Worm (Caenorhabditis elegans) whole organism, mixed stage, embryonic: ENCODE results near the gene K12H6.2.
A peak's percentile ranks its signal among the peaks of the same experiment; 100 is the strongest.

ENCODE experiments used
- M03D4.4 ChIP-seq: sonication (generic microtip); optimal IDR thresholded peaks from 2 replicates; lab custom pipeline; 2017; ENCODE audit warnings: mild to moderate bottlenecking, missing genetic modification characterization, missing compliant biosample characterization
- bed-3 ChIP-seq: fragments of 200-800 bp; sonication (Bioruptor generic); optimal IDR thresholded peaks from 3 replicates; lab custom pipeline; 2018; ENCODE audit warnings: mild to moderate bottlenecking, missing genetic modification characterization, moderate library complexity, missing compliant biosample characterization
- blmp-1 ChIP-seq: fragments of 150-350 bp; optimal IDR thresholded peaks from 2 replicates; lab custom pipeline; 2014; ENCODE audit warnings: missing biosample characterization, missing genetic modification characterization
- ceh-39 ChIP-seq: fragments of 150-350 bp; optimal IDR thresholded peaks from 2 replicates; lab custom pipeline; 2014; ENCODE audit warnings: missing biosample characterization, missing genetic modification characterization
- ceh-43 ChIP-seq: fragments of 200-800 bp; sonication (Bioruptor generic); optimal IDR thresholded peaks from 2 replicates; lab custom pipeline; 2018; ENCODE audit warnings: mild to moderate bottlenecking, missing genetic modification characterization, moderate library complexity, missing compliant biosample characterization
- ces-1 ChIP-seq: fragments of 150-350 bp; optimal IDR thresholded peaks from 2 replicates; lab custom pipeline; 2014; ENCODE audit warnings: missing biosample characterization, missing genetic modification reagents, missing genetic modification characterization
- cnd-1 ChIP-seq: fragments of 200-800 bp; sonication (Bioruptor generic); optimal IDR thresholded peaks from 2 replicates; lab custom pipeline; 2018; ENCODE audit warnings: mild to moderate bottlenecking, missing genetic modification characterization, missing compliant biosample characterization
- drap-1 ChIP-seq: fragments of 200-800 bp; sonication (Bioruptor generic); optimal IDR thresholded peaks from 3 replicates; lab custom pipeline; 2018; ENCODE audit warnings: mild to moderate bottlenecking, missing genetic modification characterization, missing compliant biosample characterization
- elt-1 ChIP-seq: sonication (generic microtip); optimal IDR thresholded peaks from 2 replicates; lab custom pipeline; 2017; ENCODE audit warnings: missing genetic modification characterization, mild to moderate bottlenecking, missing compliant biosample characterization, antibody characterized with exemption, moderate library complexity, borderline replicate concordance; ENCODE audit not compliant: insufficient read depth
- elt-3 ChIP-seq: fragments of 150-350 bp; optimal IDR thresholded peaks from 2 replicates; lab custom pipeline; 2014; ENCODE audit warnings: missing biosample characterization, missing genetic modification characterization
- flh-1 ChIP-seq: fragments of 200-800 bp; sonication (Bioruptor generic); optimal IDR thresholded peaks from 2 replicates; lab custom pipeline; 2018; ENCODE audit warnings: mild to moderate bottlenecking, missing genetic modification characterization, moderate library complexity, missing compliant biosample characterization
- ham-2 ChIP-seq: fragments of 200-800 bp; sonication (Bioruptor generic); optimal IDR thresholded peaks from 2 replicates; lab custom pipeline; 2018; ENCODE audit warnings: mild to moderate bottlenecking, missing genetic modification characterization, missing compliant biosample characterization
- hlh-1 ChIP-seq: fragments of 150-350 bp; optimal IDR thresholded peaks from 2 replicates; lab custom pipeline; 2014; ENCODE audit warnings: missing biosample characterization, missing genetic modification reagents, missing genetic modification characterization
- lin-32 ChIP-seq: fragments of 200-800 bp; sonication (Bioruptor generic); optimal IDR thresholded peaks from 2 replicates; lab custom pipeline; 2018; ENCODE audit warnings: mild to moderate bottlenecking, missing genetic modification characterization, missing compliant biosample characterization
- lsy-2 ChIP-seq: fragments of 150-350 bp; optimal IDR thresholded peaks from 2 replicates; lab custom pipeline; 2014; ENCODE audit warnings: missing biosample characterization, missing genetic modification characterization
- mab-5 ChIP-seq: fragments of 150-350 bp; optimal IDR thresholded peaks from 2 replicates; lab custom pipeline; 2014; ENCODE audit warnings: missing biosample characterization, missing genetic modification characterization
- mep-1 ChIP-seq: fragments of 150-350 bp; optimal IDR thresholded peaks from 2 replicates; lab custom pipeline; 2017; ENCODE audit warnings: missing biosample characterization, missing genetic modification reagents, missing genetic modification characterization, inconsistent platforms
- mls-2 ChIP-seq: sonication (generic microtip); optimal IDR thresholded peaks from 2 replicates; lab custom pipeline; 2016; ENCODE audit warnings: mild to moderate bottlenecking, missing genetic modification characterization, moderate library complexity, missing compliant biosample characterization
- nhr-12 ChIP-seq: fragments of 150-350 bp; optimal IDR thresholded peaks from 2 replicates; lab custom pipeline; 2014; ENCODE audit warnings: missing biosample characterization, missing genetic modification characterization
- nhr-2 ChIP-seq: fragments of 150-350 bp; optimal IDR thresholded peaks from 2 replicates; lab custom pipeline; 2014; ENCODE audit warnings: missing biosample characterization, missing genetic modification characterization
- nhr-237 ChIP-seq: fragments of 150-350 bp; optimal IDR thresholded peaks from 2 replicates; lab custom pipeline; 2014; ENCODE audit warnings: missing biosample characterization, missing genetic modification characterization
- nhr-28 ChIP-seq: fragments of 150-350 bp; optimal IDR thresholded peaks from 2 replicates; lab custom pipeline; 2014; ENCODE audit warnings: missing biosample characterization, missing genetic modification characterization
- nhr-76 ChIP-seq: sonication (generic microtip); optimal IDR thresholded peaks from 2 replicates; lab custom pipeline; 2017; ENCODE audit warnings: missing biosample characterization, missing genetic modification characterization
- pha-4 ChIP-seq: fragments of 150-350 bp; optimal IDR thresholded peaks from 2 replicates; lab custom pipeline; 2018; ENCODE audit warnings: missing biosample characterization, missing genetic modification reagents, missing genetic modification characterization
- sem-2 ChIP-seq: fragments of 200-800 bp; sonication (Bioruptor generic); optimal IDR thresholded peaks from 2 replicates; lab custom pipeline; 2018; ENCODE audit warnings: mild to moderate bottlenecking, missing genetic modification characterization, missing compliant biosample characterization
- sptf-1 ChIP-seq: sonication (generic microtip); optimal IDR thresholded peaks from 2 replicates; lab custom pipeline; 2017; ENCODE audit warnings: mild to moderate bottlenecking, missing genetic modification characterization, moderate library complexity, missing compliant biosample characterization
- tbx-8 ChIP-seq: fragments of 200-800 bp; sonication (Bioruptor generic); optimal IDR thresholded peaks from 2 replicates; lab custom pipeline; 2018; ENCODE audit warnings: mild to moderate bottlenecking, missing genetic modification characterization, moderate library complexity, missing compliant biosample characterization
- unc-120 ChIP-seq: sonication (generic microtip); optimal IDR thresholded peaks from 2 replicates; lab custom pipeline; 2017; ENCODE audit warnings: missing genetic modification characterization, missing compliant biosample characterization; ENCODE audit not compliant: poor library complexity, severe bottlenecking
- unc-39 ChIP-seq: fragments of 150-350 bp; optimal IDR thresholded peaks from 2 replicates; lab custom pipeline; 2014; ENCODE audit warnings: missing biosample characterization, missing genetic modification characterization
- unc-62 ChIP-seq: fragments of 150-350 bp; optimal IDR thresholded peaks from 2 replicates; lab custom pipeline; 2014; ENCODE audit warnings: missing biosample characterization, missing genetic modification reagents, missing genetic modification characterization
- zip-8 ChIP-seq: fragments of 150-350 bp; optimal IDR thresholded peaks from 2 replicates; lab custom pipeline; 2014; ENCODE audit warnings: missing biosample characterization, missing genetic modification characterization
- ztf-11 ChIP-seq: fragments of 150-350 bp; optimal IDR thresholded peaks from 2 replicates; lab custom pipeline; 2014; ENCODE audit warnings: missing biosample characterization, missing genetic modification characterization

K12H6.2 gene

ce11 chrII:2841529-2841928 lies 26.2 kb upstream of the K12H6.2 start, which contains the start of gene Y110A2AL.6:
Y110A2AL.6 (minus strand) TSS chrII:2841629.
- no peak for TF ChIP-seq mep-1
- TF ChIP-seq, all 35 proteins: peak for 0

- peak; percentile 12 for TF ChIP-seq elt-1 (tag; lab: Kevin White, UChicago)
Observed at ce11 chrII:2839004-2839403, 23.7 kb upstream of the K12H6.2 start, which contains the start of gene Y110A2AL.4. Y110A2AL.4 (plus strand) TSS chrII:2839304.

ce11 chrII:2836853-2837252 lies 21.5 kb upstream of the K12H6.2 start, which contains the start of gene K12H6.7:
K12H6.7 (minus strand) TSS chrII:2836953.
- TF ChIP-seq sptf-1 (tag; lab: Kevin White, UChicago) (no peak), blmp-1 (no peak), mls-2 (no peak), sem-2 (GFP tag; lab: Kevin White, UChicago) (no peak), nhr-76 (tag; lab: Kevin White, UChicago) (no peak), nhr-28 (tag; lab: Kevin White, UChicago) (no peak), pha-4 (no peak), tbx-8 (GFP tag; lab: Kevin White, UChicago) (no peak), drap-1 (GFP tag; lab: Kevin White, UChicago) (no peak), lsy-2 (tag; lab: Kevin White, UChicago) (no peak), ceh-39 (tag; lab: Kevin White, UChicago) (no peak), unc-62 (no peak), flh-1 (GFP tag; lab: Kevin White, UChicago) (no peak), mep-1 (no peak), unc-39 (tag; lab: Kevin White, UChicago) (no peak), bed-3 (no peak), ham-2 (no peak), elt-3 (no peak)

- no peak for TF ChIP-seq nhr-12
- peak; percentile 8 for TF ChIP-seq ces-1 (GFP tag; lab: Kevin White, UChicago)
- TF ChIP-seq ceh-43 (GFP tag; lab: Kevin White, UChicago): no peak
- TF ChIP-seq mab-5 (tag; lab: Kevin White, UChicago): no peak
- no peak for TF ChIP-seq M03D4.4 (tag; lab: Kevin White, UChicago)
- TF ChIP-seq unc-120 (tag; lab: Kevin White, UChicago): no peak
- TF ChIP-seq, all 35 proteins: peak for 1
Observed at ce11 chrII:2834105-2834504, 18.8 kb upstream of the K12H6.2 start.

ce11 chrII:2832539-2832938 lies 17.2 kb upstream of the K12H6.2 start:
- no peak for TF ChIP-seq ztf-11 (tag; lab: Kevin White, UChicago)
- TF ChIP-seq hlh-1 (tag; lab: Kevin White, UChicago): peak; percentile 81
- peak; percentile 52 for TF ChIP-seq nhr-12
- TF ChIP-seq sptf-1 (tag; lab: Kevin White, UChicago): no peak
- TF ChIP-seq bed-3: no peak
- TF ChIP-seq unc-120 (tag; lab: Kevin White, UChicago): no peak
- TF ChIP-seq nhr-28 (tag; lab: Kevin White, UChicago): no peak
- peak; percentile 34 for TF ChIP-seq mls-2
- TF ChIP-seq elt-1 (tag; lab: Kevin White, UChicago): no peak
- TF ChIP-seq ceh-43 (GFP tag; lab: Kevin White, UChicago): peak; percentile 61
- TF ChIP-seq ces-1 (GFP tag; lab: Kevin White, UChicago): no peak
- peak; percentile 52 for TF ChIP-seq ceh-39 (tag; lab: Kevin White, UChicago)
- TF ChIP-seq mab-5 (tag; lab: Kevin White, UChicago): no peak
- no peak for TF ChIP-seq mep-1
- no peak for TF ChIP-seq nhr-2 (tag; lab: Kevin White, UChicago)

ce11 chrII:2832098-2832497 lies 16.8 kb upstream of the K12H6.2 start:
- TF ChIP-seq hlh-1 (tag; lab: Kevin White, UChicago) (peak; percentile 1), ceh-39 (tag; lab: Kevin White, UChicago) (no peak)
- TF ChIP-seq, all 35 proteins: peak for 1

ce11 chrII:2831173-2831572 lies 15.8 kb upstream of the K12H6.2 start, which contains the start of gene K12H6.6:
K12H6.6 (minus strand) TSS chrII:2831233.
- no peak for TF ChIP-seq mep-1
- no peak for TF ChIP-seq unc-62
- no peak for TF ChIP-seq cnd-1 (tag; lab: Kevin White, UChicago)
- TF ChIP-seq nhr-237 (tag; lab: Kevin White, UChicago): no peak
- TF ChIP-seq elt-1 (tag; lab: Kevin White, UChicago): no peak
- no peak for TF ChIP-seq unc-120 (tag; lab: Kevin White, UChicago)
- no peak for TF ChIP-seq blmp-1
- TF ChIP-seq bed-3: no peak
- TF ChIP-seq ceh-39 (tag; lab: Kevin White, UChicago): no peak
- no peak for TF ChIP-seq hlh-1 (tag; lab: Kevin White, UChicago)
- no peak for TF ChIP-seq zip-8
- TF ChIP-seq nhr-2 (tag; lab: Kevin White, UChicago): no peak
- no peak for TF ChIP-seq lin-32 (GFP tag; lab: Kevin White, UChicago)
- no peak for TF ChIP-seq drap-1 (GFP tag; lab: Kevin White, UChicago)
- no peak for TF ChIP-seq ceh-43 (GFP tag; lab: Kevin White, UChicago)
- TF ChIP-seq tbx-8 (GFP tag; lab: Kevin White, UChicago): no peak
